Fruit fly (Drosophila melanogaster): ENCODE measurements around the gene fusl.

DNA sequence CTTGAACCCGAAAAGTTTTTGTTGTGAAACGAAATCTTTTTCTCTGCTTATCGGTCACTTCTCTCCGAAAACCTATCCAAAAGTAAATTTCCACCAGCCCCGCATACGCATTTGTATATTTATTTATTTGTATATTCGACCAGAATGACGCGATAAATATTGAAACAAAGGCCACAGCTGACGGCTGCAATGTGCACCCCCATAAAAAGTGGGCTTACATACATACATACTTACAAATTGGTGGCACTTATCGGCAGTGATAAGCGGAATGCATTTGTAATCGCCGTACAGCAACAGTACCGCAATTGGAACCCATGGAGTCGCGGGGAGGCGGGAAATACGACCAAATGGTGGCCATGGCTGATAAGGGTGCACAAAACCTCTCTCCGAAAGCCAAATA is 46.7 kb downstream of the fusl start:
- TF ChIP-seq CG6163 (GFP tag; IDR thresholded peaks at IDR 0.05) (no peak), CG34406 (GFP tag; optimal IDR thresholded peaks at IDR 0.05) (no peak), Eip75B (GFP tag; optimal IDR thresholded peaks at IDR 0.05) (no peak), Hr38 (GFP tag; optimal IDR thresholded peaks at IDR 0.05) (no peak), topi (GFP tag; optimal IDR thresholded peaks at IDR 0.05) (no peak), Blimp-1 (GFP tag; optimal IDR thresholded peaks at IDR 0.05) (no peak)

Measured in whole organism, prepupa.